Worm (Caenorhabditis elegans) whole organism, young adult: ENCODE measurements around the gene Y71H2AL.4.
A peak's percentile ranks its signal among the peaks of the same experiment; 100 is the strongest.
"Not testable (repeated sequence)": the region's sequence is repeated elsewhere in the genome, so short reads cannot be mapped to it uniquely, and the experiment has no call there.

Experiments
- B0035.1 ChIP-seq: sonication (generic microtip); optimal IDR thresholded peaks from 2 replicates; lab custom pipeline; 2016; ENCODE audit warnings: missing genetic modification characterization, mild to moderate bottlenecking, missing compliant biosample characterization, missing genotype, missing genetic modification reagents
- B0261.1 ChIP-seq: sonication (generic microtip); optimal IDR thresholded peaks from 2 replicates; lab custom pipeline; 2016; ENCODE audit warnings: mild to moderate bottlenecking, missing genetic modification characterization, moderate library complexity, missing compliant biosample characterization
- D2030.7 ChIP-seq: fragments of 200-800 bp; sonication (Bioruptor generic); IDR thresholded peaks from 2 replicates; pipeline ENCODE4 v1.3.6; 2022; ENCODE audit warnings: missing genetic modification reagents, missing genetic modification characterization, missing compliant biosample characterization
- F33H1.4 ChIP-seq: fragments of 200-800 bp; sonication (Bioruptor generic); IDR thresholded peaks from 2 replicates; pipeline ENCODE4 v1.3.6; 2022; ENCODE audit warnings: missing genetic modification reagents, missing genetic modification characterization, missing compliant biosample characterization
- K12H6.12 ChIP-seq: fragments of 200-800 bp; sonication (Bioruptor generic); optimal IDR thresholded peaks from 2 replicates; lab custom pipeline; 2018; ENCODE audit warnings: mild to moderate bottlenecking, missing genetic modification characterization, missing compliant biosample characterization
- T07F8.4 ChIP-seq: sonication (generic microtip); optimal IDR thresholded peaks from 2 replicates; lab custom pipeline; 2016; ENCODE audit warnings: mild to moderate bottlenecking, missing genetic modification characterization, moderate library complexity, missing compliant biosample characterization
- Y53F4B.3 ChIP-seq: fragments of 200-800 bp; sonication (Bioruptor generic); IDR thresholded peaks from 2 replicates; pipeline ENCODE4 v1.3.6; 2022; ENCODE audit warnings: missing genetic modification reagents, missing genetic modification characterization, missing compliant biosample characterization
- Y79H2A.3 ChIP-seq: fragments of 200-800 bp; sonication (Bioruptor generic); conservative IDR thresholded peaks from 2 replicates; pipeline ENCODE4 v1.3.6; 2022; ENCODE audit warnings: missing genetic modification reagents, missing genetic modification characterization, missing compliant biosample characterization
- atf-7 ChIP-seq: sonication (generic microtip); optimal IDR thresholded peaks from 2 replicates; lab custom pipeline; 2017; ENCODE audit warnings: mild to moderate bottlenecking, missing genetic modification characterization, missing compliant biosample characterization
- die-1 ChIP-seq: sonication (generic microtip); optimal IDR thresholded peaks from 2 replicates; lab custom pipeline; 2016; ENCODE audit warnings: missing genotype, mild to moderate bottlenecking, missing genetic modification characterization, missing compliant biosample characterization
- dox-1 ChIP-seq: fragments of 200-800 bp; sonication (Bioruptor generic); IDR thresholded peaks from 2 replicates; pipeline ENCODE4 v1.3.6; 2022; ENCODE audit warnings: missing genetic modification reagents, missing genetic modification characterization, missing compliant biosample characterization
- him-1 ChIP-seq: sonication (generic microtip); optimal IDR thresholded peaks from 2 replicates; lab custom pipeline; 2016; ENCODE audit warnings: missing genotype, missing genetic modification reagents, missing genetic modification characterization, missing compliant biosample characterization
- hmg-1.2 ChIP-seq: fragments of 200-800 bp; sonication (Bioruptor generic); IDR thresholded peaks from 2 replicates; pipeline ENCODE4 v1.3.6; 2022; ENCODE audit warnings: missing genetic modification reagents, missing genetic modification characterization, missing compliant biosample characterization
- lin-54 ChIP-seq: fragments of 200-800 bp; sonication (Bioruptor generic); optimal IDR thresholded peaks from 2 replicates; lab custom pipeline; 2018; ENCODE audit warnings: mild to moderate bottlenecking, missing genetic modification characterization, missing compliant biosample characterization
- lsl-1 ChIP-seq: fragments of 200-800 bp; sonication (Bioruptor generic); optimal IDR thresholded peaks from 2 replicates; lab custom pipeline; 2018; ENCODE audit warnings: mild to moderate bottlenecking, missing genetic modification characterization, moderate library complexity, missing compliant biosample characterization
- madf-3 ChIP-seq: fragments of 200-800 bp; sonication (Bioruptor generic); IDR thresholded peaks from 2 replicates; pipeline ENCODE4 v1.3.6; 2022; ENCODE audit warnings: missing genetic modification reagents, missing genetic modification characterization, missing compliant biosample characterization
- madf-6 ChIP-seq: fragments of 200-800 bp; sonication (Bioruptor generic); IDR thresholded peaks from 2 replicates; pipeline ENCODE4 v1.3.6; 2022; ENCODE audit warnings: missing genetic modification reagents, missing genetic modification characterization, missing compliant biosample characterization
- mcd-1 ChIP-seq: fragments of 200-800 bp; sonication (Bioruptor generic); IDR thresholded peaks from 2 replicates; pipeline ENCODE4 v1.3.6; 2022; ENCODE audit warnings: missing genetic modification reagents, missing genetic modification characterization, missing compliant biosample characterization
- mel-28 ChIP-seq: sonication (generic microtip); optimal IDR thresholded peaks from 2 replicates; lab custom pipeline; 2016; ENCODE audit warnings: borderline replicate concordance, mild to moderate bottlenecking, missing genetic modification characterization, missing compliant biosample characterization
- nhr-120 ChIP-seq: fragments of 200-800 bp; sonication (Bioruptor generic); IDR thresholded peaks from 2 replicates; pipeline ENCODE4 v1.3.6; 2022; ENCODE audit warnings: missing genetic modification characterization, missing compliant biosample characterization
- nhr-27 ChIP-seq: fragments of 200-800 bp; sonication (Bioruptor generic); optimal IDR thresholded peaks from 2 replicates; lab custom pipeline; 2018; ENCODE audit warnings: mild to moderate bottlenecking, missing genetic modification characterization, moderate library complexity, missing compliant biosample characterization
- nhr-90 ChIP-seq: sonication (generic microtip); optimal IDR thresholded peaks from 2 replicates; lab custom pipeline; 2016; ENCODE audit warnings: missing genotype, mild to moderate bottlenecking, missing genetic modification characterization, missing compliant biosample characterization
- rpc-1 ChIP-seq, 2 experiments: fragments of 150-350 bp in 1 of 2; sonication (generic microtip) in 1 of 2; optimal IDR thresholded peaks; 2 replicates each; lab custom pipeline; 2014 to 2018; ENCODE audit warnings: missing biosample characterization in 1 of 2, missing genetic modification characterization in 1 of 2, missing genetic modification reagents in 1 of 2, missing genotype in 1 of 2
- snpc-1.3 ChIP-seq: sonication (generic microtip); optimal IDR thresholded peaks from 2 replicates; lab custom pipeline; 2017; ENCODE audit warnings: missing genetic modification characterization, mild to moderate bottlenecking, missing compliant biosample characterization, antibody characterized with exemption, moderate library complexity, missing genotype, missing genetic modification reagents; ENCODE audit not compliant: insufficient read depth
- somi-1 ChIP-seq: fragments of 200-800 bp; sonication (Bioruptor generic); optimal IDR thresholded peaks from 2 replicates; lab custom pipeline; 2018; ENCODE audit warnings: mild to moderate bottlenecking, missing genetic modification characterization, missing compliant biosample characterization
- tbp1 ChIP-seq: fragments of 200-800 bp; sonication (Bioruptor generic); optimal IDR thresholded peaks from 2 replicates; lab custom pipeline; 2018; ENCODE audit warnings: mild to moderate bottlenecking, missing genetic modification characterization, missing compliant biosample characterization
- ztf-18 ChIP-seq: sonication (generic microtip); optimal IDR thresholded peaks from 2 replicates; lab custom pipeline; 2016; ENCODE audit warnings: missing genotype, mild to moderate bottlenecking, missing genetic modification characterization, missing compliant biosample characterization
- ztf-22 ChIP-seq: fragments of 200-800 bp; sonication (Bioruptor generic); optimal IDR thresholded peaks from 2 replicates; lab custom pipeline; 2018; ENCODE audit warnings: mild to moderate bottlenecking, missing genetic modification characterization, moderate library complexity, missing compliant biosample characterization
- ztf-25 ChIP-seq: fragments of 200-800 bp; sonication (Bioruptor generic); IDR thresholded peaks from 2 replicates; pipeline ENCODE4 v1.3.6; 2022; ENCODE audit warnings: missing genetic modification reagents, missing genetic modification characterization, missing compliant biosample characterization
- ztf-28 ChIP-seq: fragments of 200-800 bp; sonication (Bioruptor generic); IDR thresholded peaks from 2 replicates; pipeline ENCODE4 v1.3.6; 2022; ENCODE audit warnings: missing genetic modification reagents, missing genetic modification characterization, missing compliant biosample characterization
- ztf-3 ChIP-seq: fragments of 200-800 bp; sonication (Bioruptor generic); optimal IDR thresholded peaks from 2 replicates; lab custom pipeline; 2018; ENCODE audit warnings: mild to moderate bottlenecking, missing genetic modification characterization, missing compliant biosample characterization
- ztf-6 ChIP-seq: fragments of 200-800 bp; sonication (Bioruptor generic); IDR thresholded peaks from 2 replicates; pipeline ENCODE4 v1.3.6; 2022; ENCODE audit warnings: missing genetic modification reagents, missing genetic modification characterization, missing compliant biosample characterization

Gene Y71H2AL.4

ce11 chrIII:2698740-2699139 lies 12.5 kb downstream of the Y71H2AL.4 start, which contains the start of gene slc-30A9:
slc-30A9 (minus strand) TSS chrIII:2698817.
- peak; percentile 26 for TF ChIP-seq lsl-1 (GFP tag; lab: Kevin White, UChicago)
- TF ChIP-seq mcd-1 (GFP tag; lab: Robert Waterston, UW), result peak; percentile 89
- peak; percentile 53; the same call in 1 of the 2 replicates for TF ChIP-seq madf-6 (GFP tag; lab: Robert Waterston, UW)
- TF ChIP-seq hmg-1.2 (GFP tag; lab: Robert Waterston, UW), result peak; percentile 98
- 0 out of 2 replicates have a peak, but pooled peaks have one; percentile 23 for TF ChIP-seq D2030.7 (GFP tag; lab: Robert Waterston, UW)
- peak; percentile 54; the same call in 1 of the 2 replicates for TF ChIP-seq F33H1.4 (GFP tag; lab: Robert Waterston, UW)
- TF ChIP-seq ztf-28, result no peak
- TF ChIP-seq nhr-27 (tag; lab: Kevin White, UChicago), result no peak

DNA sequence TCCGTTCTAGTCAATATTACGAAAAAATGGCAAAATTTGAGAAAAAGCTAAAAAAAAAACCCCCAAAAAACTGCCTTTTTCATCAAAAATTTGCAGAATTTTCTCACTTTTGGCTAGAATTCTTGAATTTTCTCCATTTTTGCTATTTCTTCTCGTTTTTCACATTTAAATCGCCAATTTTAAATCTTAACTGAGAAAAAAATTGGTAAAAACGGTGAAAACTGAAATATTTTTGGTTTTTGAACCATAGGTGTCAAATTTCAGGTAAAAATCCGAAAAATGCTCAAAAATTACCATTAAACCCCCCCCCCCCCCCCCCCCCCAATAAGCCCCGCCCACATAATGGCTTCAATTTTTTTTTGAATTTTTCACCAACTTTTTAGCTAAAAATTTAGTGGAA lies 13.2 kb downstream of the Y71H2AL.4 start, which contains the start of gene cox-6B:
cox-6B (plus strand) TSS at position 301 of the 400 bp plus-strand sequence.
- not testable (repeated sequence) for TF ChIP-seq nhr-120 (GFP tag; lab: Robert Waterston, UW); ztf-6; somi-1 (GFP tag; lab: Kevin White, UChicago)

ce11 chrIII:2700637-2701036 lies 14.4 kb downstream of the Y71H2AL.4 start, which contains the start of gene set-27:
set-27 (plus strand) TSS chrIII:2700937.
- no peak for TF ChIP-seq F33H1.4 (GFP tag; lab: Robert Waterston, UW)
- no peak for TF ChIP-seq hmg-1.2 (GFP tag; lab: Robert Waterston, UW)

ce11 chrIII:2710211-2710610 lies 24.0 kb downstream of the Y71H2AL.4 start:
- TF ChIP-seq madf-6 (GFP tag; lab: Robert Waterston, UW) (peak; percentile 58), T07F8.4 (tag; lab: Kevin White, UChicago) (no peak)

DNA sequence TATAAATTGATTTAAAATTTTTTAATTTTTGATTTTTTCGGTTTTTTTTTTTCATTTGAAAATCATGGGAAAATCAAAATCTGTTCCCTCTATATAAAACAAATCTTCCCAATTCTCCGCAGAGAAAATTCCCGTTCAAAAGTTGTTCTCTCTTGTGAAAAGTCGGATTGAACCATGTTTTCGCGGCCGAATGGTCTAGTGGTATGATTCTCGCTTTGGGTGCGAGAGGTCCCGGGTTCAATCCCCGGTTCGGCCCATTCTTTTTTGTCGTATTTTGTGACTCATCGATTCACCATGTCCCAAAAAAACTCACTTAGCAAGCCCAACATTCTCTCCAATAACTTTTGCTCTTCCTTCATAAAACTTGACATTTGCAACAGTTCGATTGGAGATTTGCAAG lies 25.3 kb downstream of the Y71H2AL.4 start:
- no peak for TF ChIP-seq ztf-22 (GFP tag; lab: Kevin White, UChicago)
- TF ChIP-seq madf-6 (GFP tag; lab: Robert Waterston, UW), result peak; percentile 38; the same call in 1 of the 2 replicates
- peak; percentile 88 for TF ChIP-seq tbp1
- peak; percentile 66 for TF ChIP-seq die-1 (tag; lab: Kevin White, UChicago)
- TF ChIP-seq ztf-3 (GFP tag; lab: Kevin White, UChicago), result no peak
- TF ChIP-seq lsl-1 (GFP tag; lab: Kevin White, UChicago), result peak; percentile 43
- peak; percentile 73 for TF ChIP-seq B0261.1 (tag; lab: Kevin White, UChicago)
- no peak for TF ChIP-seq mel-28 (tag; lab: Kevin White, UChicago)
- TF ChIP-seq lin-54 (GFP tag; lab: Kevin White, UChicago), result peak; percentile 1
- TF ChIP-seq snpc-1.3 (tag; lab: Kevin White, UChicago), result peak; percentile 52
- TF ChIP-seq madf-3 (GFP tag; lab: Robert Waterston, UW), result no peak
- TF ChIP-seq him-1, result peak; percentile 62
- peak; percentile 23 for TF ChIP-seq T07F8.4 (tag; lab: Kevin White, UChicago)
- TF ChIP-seq ztf-18 (tag; lab: Kevin White, UChicago), result peak; percentile 66
- peak; percentile 64 for TF ChIP-seq rpc-1 (optimal IDR thresholded peaks at IDR 0.05; lab: Kevin White, UChicago)
- peak; percentile 85 for TF ChIP-seq rpc-1 (tag; optimal IDR thresholded peaks at IDR 0.05; lab: Kevin White, UChicago)
- no peak for TF ChIP-seq atf-7 (tag; lab: Kevin White, UChicago)
- TF ChIP-seq Y79H2A.3 (GFP tag; lab: Robert Waterston, UW), result no peak
- TF ChIP-seq D2030.7 (GFP tag; lab: Robert Waterston, UW), result peak; percentile 48
- TF ChIP-seq nhr-90, result peak; percentile 56
- 0 out of 2 replicates have a peak, but pooled peaks have one; percentile 64 for TF ChIP-seq ztf-25 (GFP tag; lab: Robert Waterston, UW)
- peak; percentile 30; the same call in 1 of the 2 replicates for TF ChIP-seq F33H1.4 (GFP tag; lab: Robert Waterston, UW)
- TF ChIP-seq dox-1 (GFP tag; lab: Robert Waterston, UW), result 0 out of 2 replicates have a peak, but pooled peaks have one; percentile 34
- TF ChIP-seq B0035.1, result no peak
- no peak for TF ChIP-seq Y53F4B.3 (GFP tag; lab: Robert Waterston, UW)
- no peak for TF ChIP-seq K12H6.12
- TF ChIP-seq, all 124 proteins: peak for 16
